Worm (Caenorhabditis elegans) whole organism, L2 larva: Measurements from ENCODE around the gene C05E7.3.

Source experiments
- C34F6.9 ChIP-seq: fragments of 150-350 bp; optimal IDR thresholded peaks from 2 replicates; lab custom pipeline; 2014; ENCODE audit warnings: missing biosample characterization, missing genetic modification characterization
- R02D3.7 ChIP-seq: fragments of 150-350 bp; optimal IDR thresholded peaks from 2 replicates; lab custom pipeline; 2014; ENCODE audit warnings: missing biosample characterization, missing genetic modification characterization
- Y55F3AM.14 ChIP-seq: fragments of 200-800 bp; sonication (Bioruptor generic); optimal IDR thresholded peaks from 2 replicates; lab custom pipeline; 2018; ENCODE audit warnings: mild to moderate bottlenecking, missing genetic modification characterization, missing compliant biosample characterization
- aly-2 ChIP-seq: fragments of 150-350 bp; optimal IDR thresholded peaks from 2 replicates; lab custom pipeline; 2014; ENCODE audit warnings: missing biosample characterization, missing genetic modification characterization
- ama-1 ChIP-seq: fragments of 150-350 bp; optimal IDR thresholded peaks from 2 replicates; lab custom pipeline; 2018; ENCODE audit warnings: inconsistent platforms
- blmp-1 ChIP-seq: sonication (generic microtip); optimal IDR thresholded peaks from 2 replicates; lab custom pipeline; 2017; ENCODE audit warnings: missing genetic modification characterization, mild to moderate bottlenecking, missing compliant biosample characterization, antibody characterized with exemption, moderate library complexity; ENCODE audit not compliant: insufficient read depth
- ceh-16 ChIP-seq: fragments of 150-350 bp; optimal IDR thresholded peaks from 2 replicates; lab custom pipeline; 2014; ENCODE audit warnings: missing biosample characterization, missing genetic modification characterization
- crh-2 ChIP-seq: sonication (generic microtip); optimal IDR thresholded peaks from 2 replicates; lab custom pipeline; 2017; ENCODE audit warnings: missing biosample characterization, missing genetic modification characterization
- dmd-4 ChIP-seq: sonication (generic microtip); optimal IDR thresholded peaks from 2 replicates; lab custom pipeline; 2017; ENCODE audit warnings: missing biosample characterization, missing genetic modification characterization
- elt-1 ChIP-seq: fragments of 150-350 bp; optimal IDR thresholded peaks from 2 replicates; lab custom pipeline; 2014; ENCODE audit warnings: missing biosample characterization, missing genetic modification characterization
- elt-3 ChIP-seq: sonication (generic microtip); optimal IDR thresholded peaks from 2 replicates; lab custom pipeline; 2017; ENCODE audit warnings: missing biosample characterization, missing genetic modification characterization
- fos-1 ChIP-seq: fragments of 150-350 bp; optimal IDR thresholded peaks from 2 replicates; lab custom pipeline; 2014; ENCODE audit warnings: missing biosample characterization, missing genetic modification characterization
- gmeb-1 ChIP-seq: fragments of 150-350 bp; optimal IDR thresholded peaks from 2 replicates; lab custom pipeline; 2014; ENCODE audit warnings: missing biosample characterization, missing genetic modification characterization
- lin-11 ChIP-seq: fragments of 150-350 bp; sonication (generic microtip); optimal IDR thresholded peaks from 2 replicates; lab custom pipeline; 2014; ENCODE audit warnings: missing biosample characterization, missing genetic modification characterization, inconsistent platforms, mixed read lengths
- lin-13 ChIP-seq: fragments of 150-350 bp; optimal IDR thresholded peaks from 2 replicates; lab custom pipeline; 2014; ENCODE audit warnings: missing biosample characterization, missing genetic modification reagents, missing genetic modification characterization
- lsy-2 ChIP-seq, 2 experiments: fragments of 150-350 bp in 1 of 2; sonication (generic microtip) in 1 of 2; optimal IDR thresholded peaks; 2 replicates each; lab custom pipeline; 2014 to 2017; ENCODE audit warnings: missing biosample characterization in 2 of 2, missing genetic modification characterization in 2 of 2
- mbf-1 ChIP-seq: sonication (generic microtip); optimal IDR thresholded peaks from 2 replicates; lab custom pipeline; 2017; ENCODE audit warnings: missing biosample characterization, missing genetic modification characterization
- mdl-1 ChIP-seq, 2 experiments: fragments of 150-350 bp in 1 of 2; sonication (generic microtip) in 1 of 2; optimal IDR thresholded peaks; 2 replicates each; lab custom pipeline; 2017; ENCODE audit warnings: missing biosample characterization in 2 of 2, missing genetic modification characterization in 2 of 2
- nhr-10 ChIP-seq: sonication (generic microtip); optimal IDR thresholded peaks from 2 replicates; lab custom pipeline; 2017; ENCODE audit warnings: missing biosample characterization, missing genetic modification characterization
- nhr-11 ChIP-seq: fragments of 150-350 bp; optimal IDR thresholded peaks from 2 replicates; lab custom pipeline; 2014; ENCODE audit warnings: missing biosample characterization, missing genetic modification characterization
- nhr-12 ChIP-seq: fragments of 150-350 bp; optimal IDR thresholded peaks from 2 replicates; lab custom pipeline; 2014; ENCODE audit warnings: missing biosample characterization, missing genetic modification characterization
- nhr-129 ChIP-seq: fragments of 150-350 bp; optimal IDR thresholded peaks from 2 replicates; lab custom pipeline; 2014; ENCODE audit warnings: missing biosample characterization, missing genetic modification characterization
- nhr-21 ChIP-seq: fragments of 150-350 bp; optimal IDR thresholded peaks from 2 replicates; lab custom pipeline; 2014; ENCODE audit warnings: missing biosample characterization, missing genetic modification characterization
- nhr-23 ChIP-seq: fragments of 150-350 bp; optimal IDR thresholded peaks from 2 replicates; lab custom pipeline; 2014; ENCODE audit warnings: missing biosample characterization, missing genetic modification reagents, missing genetic modification characterization
- nhr-237 ChIP-seq: fragments of 150-350 bp; optimal IDR thresholded peaks from 2 replicates; lab custom pipeline; 2014; ENCODE audit warnings: missing biosample characterization, missing genetic modification characterization
- nhr-25 ChIP-seq: fragments of 150-350 bp; sonication (generic microtip); optimal IDR thresholded peaks from 3 replicates; lab custom pipeline; 2014; ENCODE audit warnings: missing biosample characterization, missing genetic modification characterization
- nhr-6 ChIP-seq: fragments of 150-350 bp; optimal IDR thresholded peaks from 2 replicates; lab custom pipeline; 2014; ENCODE audit warnings: missing biosample characterization, missing genetic modification characterization
- nhr-77 ChIP-seq: fragments of 150-350 bp; optimal IDR thresholded peaks from 2 replicates; lab custom pipeline; 2014; ENCODE audit warnings: missing biosample characterization, missing genetic modification characterization
- sem-4 ChIP-seq: fragments of 150-350 bp; optimal IDR thresholded peaks from 2 replicates; lab custom pipeline; 2014; ENCODE audit warnings: missing biosample characterization, missing genetic modification reagents, missing genetic modification characterization
- skn-1 ChIP-seq: sonication (generic microtip); optimal IDR thresholded peaks from 2 replicates; lab custom pipeline; 2017; ENCODE audit warnings: missing biosample characterization, missing genetic modification characterization
- sma-3 ChIP-seq: sonication (generic microtip); optimal IDR thresholded peaks from 2 replicates; lab custom pipeline; 2016; ENCODE audit warnings: missing genetic modification reagents, missing genetic modification characterization, missing compliant biosample characterization
- sma-9 ChIP-seq, 2 experiments: fragments of 150-350 bp in 1 of 2; sonication (generic microtip) in 1 of 2; optimal IDR thresholded peaks; 2 replicates each; lab custom pipeline; 2014 to 2016; ENCODE audit warnings: missing genetic modification characterization in 2 of 2, mild to moderate bottlenecking in 1 of 2, missing biosample characterization in 1 of 2, missing compliant biosample characterization in 1 of 2, missing genetic modification reagents in 1 of 2, moderate library complexity in 1 of 2
- snpc-4 ChIP-seq: fragments of 150-350 bp; optimal IDR thresholded peaks from 2 replicates; lab custom pipeline; 2014; ENCODE audit warnings: missing biosample characterization, missing genetic modification characterization
- unc-39 ChIP-seq: fragments of 150-350 bp; optimal IDR thresholded peaks from 2 replicates; lab custom pipeline; 2014; ENCODE audit warnings: missing biosample characterization, missing genetic modification characterization
- unc-55 ChIP-seq: fragments of 150-350 bp; sonication (generic microtip); optimal IDR thresholded peaks from 3 replicates; lab custom pipeline; 2014; ENCODE audit warnings: missing biosample characterization, missing genetic modification reagents, missing genetic modification characterization
- unc-62 ChIP-seq: fragments of 150-350 bp; optimal IDR thresholded peaks from 2 replicates; lab custom pipeline; 2014; ENCODE audit warnings: missing biosample characterization, missing genetic modification reagents, missing genetic modification characterization
- ztf-1 ChIP-seq: fragments of 200-800 bp; sonication (Bioruptor generic); conservative IDR thresholded peaks from 2 replicates; pipeline ENCODE4 v1.3.6; 2022; ENCODE audit warnings: missing genetic modification characterization, missing compliant biosample characterization
- ztf-11 ChIP-seq: sonication (generic microtip); optimal IDR thresholded peaks from 2 replicates; lab custom pipeline; 2017; ENCODE audit warnings: missing biosample characterization, missing genetic modification characterization
- ztf-4 ChIP-seq: fragments of 150-350 bp; optimal IDR thresholded peaks from 2 replicates; lab custom pipeline; 2014; ENCODE audit warnings: missing biosample characterization, missing genetic modification characterization

C05E7.3 gene

ce11 chrX:12916418-12916817, 30.0 kb downstream of the C05E7.3 start:
- TF ChIP-seq nhr-77 (tag; lab: Kevin White, UChicago) (no peak), snpc-4 (tag; lab: Kevin White, UChicago) (no peak), crh-2 (tag; lab: Kevin White, UChicago) (no peak), sem-4 (tag; lab: Kevin White, UChicago) (no peak), R02D3.7 (tag; lab: Kevin White, UChicago) (no peak), unc-39 (tag; lab: Kevin White, UChicago) (no peak), blmp-1 (no peak), aly-2 (tag; lab: Kevin White, UChicago) (no peak), lin-11 (tag; lab: Kevin White, UChicago) (no peak), nhr-6 (tag; lab: Kevin White, UChicago) (no peak), nhr-23 (tag; lab: Kevin White, UChicago) (no peak), ztf-11 (tag; lab: Kevin White, UChicago) (no peak), unc-62 (GFP tag; lab: Kevin White, UChicago) (no peak), dmd-4 (tag; lab: Kevin White, UChicago) (no peak), unc-55 (no peak), nhr-11 (tag; lab: Kevin White, UChicago) (no peak), ama-1 (lab: Kevin White, UChicago) (no peak)
- TF ChIP-seq, all 48 proteins: peak for 0

- TF ChIP-seq ztf-1 (GFP tag; lab: Robert Waterston, UW) = no peak
- no peak for TF ChIP-seq sem-4 (tag; lab: Kevin White, UChicago)
- TF ChIP-seq ztf-4 (tag; lab: Kevin White, UChicago) = no peak
- no peak for TF ChIP-seq C34F6.9 (tag; lab: Kevin White, UChicago)
- TF ChIP-seq nhr-6 (tag; lab: Kevin White, UChicago) = no peak
- TF ChIP-seq lin-13 (GFP tag; lab: Kevin White, UChicago) = no peak
- no peak for TF ChIP-seq fos-1 (tag; lab: Kevin White, UChicago)
- no peak for TF ChIP-seq nhr-237
- no peak for TF ChIP-seq sma-3 (GFP tag; lab: Kevin White, UChicago)
- no peak for TF ChIP-seq R02D3.7 (tag; lab: Kevin White, UChicago)
- no peak for TF ChIP-seq nhr-12 (tag; lab: Kevin White, UChicago)
- TF ChIP-seq snpc-4 (tag; lab: Kevin White, UChicago) = no peak
- TF ChIP-seq elt-1 (tag; lab: Kevin White, UChicago) = no peak
Observed at ce11 chrX:12915693-12916092, 30.7 kb downstream of the C05E7.3 start.

- TF ChIP-seq nhr-10 (tag; lab: Kevin White, UChicago) (no peak), nhr-77 (tag; lab: Kevin White, UChicago) (no peak), lin-11 (tag; lab: Kevin White, UChicago) (no peak), unc-39 (tag; lab: Kevin White, UChicago) (no peak), nhr-25 (tag; lab: Kevin White, UChicago) (no peak), ztf-4 (tag; lab: Kevin White, UChicago) (no peak), C34F6.9 (tag; lab: Kevin White, UChicago) (no peak), nhr-21 (tag; lab: Kevin White, UChicago) (no peak), Y55F3AM.14 (GFP tag; lab: Kevin White, UChicago) (no peak), lsy-2 (tag; optimal IDR thresholded peaks at IDR 0.05; lab: Kevin White, UChicago) (no peak), elt-3 (tag; lab: Kevin White, UChicago) (no peak), ceh-16 (tag; lab: Kevin White, UChicago) (no peak), blmp-1 (no peak), skn-1 (tag; lab: Kevin White, UChicago) (no peak), ztf-1 (GFP tag; lab: Robert Waterston, UW) (no peak), nhr-237 (no peak), mbf-1 (tag; lab: Kevin White, UChicago) (no peak), sem-4 (tag; lab: Kevin White, UChicago) (no peak), ztf-11 (tag; lab: Kevin White, UChicago) (no peak), nhr-12 (tag; lab: Kevin White, UChicago) (no peak)
Observed at ce11 chrX:12915058-12915457, 31.4 kb downstream of the C05E7.3 start.

DNA sequence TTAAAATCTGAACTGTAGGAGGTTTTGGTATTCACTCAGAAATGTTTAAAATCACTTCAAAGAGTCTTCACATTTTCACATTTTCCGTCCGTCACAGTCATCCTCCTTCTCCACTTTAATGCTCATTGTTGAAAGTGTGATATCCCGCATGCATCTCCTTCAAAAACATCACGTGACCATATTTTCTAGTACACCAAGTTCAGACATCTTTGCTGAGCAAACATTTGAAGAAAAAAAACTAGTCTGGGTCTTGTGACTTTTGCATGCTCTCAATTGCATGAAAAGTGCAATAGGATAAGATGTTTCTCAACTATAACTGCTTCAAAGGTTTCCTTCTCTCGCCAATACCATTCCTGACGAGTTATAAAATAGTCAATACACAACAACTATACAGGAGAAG, 32.2 kb downstream of the C05E7.3 start:
- TF ChIP-seq sma-9 (GFP tag; optimal IDR thresholded peaks at IDR 0.05; lab: Kevin White, UChicago) (peak; percentile 31), sma-9 (tag; optimal IDR thresholded peaks at IDR 0.05; lab: Kevin White, UChicago) (no peak), nhr-129 (tag; lab: Kevin White, UChicago) (peak; percentile 78), gmeb-1 (no peak), mdl-1 (tag; optimal IDR thresholded peaks at IDR 0.05; lab: Kevin White, UChicago) (no peak), ama-1 (lab: Kevin White, UChicago) (no peak), C34F6.9 (tag; lab: Kevin White, UChicago) (peak; percentile 53), nhr-6 (tag; lab: Kevin White, UChicago) (peak; percentile 7)
